Fruit fly (Drosophila melanogaster) whole organism, embryonic: ENCODE measurements around the gene CG5382.

ENCODE experiments used
- CG10209 ChIP-seq: fragments of 200-800 bp; sonication (Bioruptor generic); optimal IDR thresholded peaks from 3 replicates; lab custom pipeline; 2017; ENCODE audit warnings: missing biosample characterization, mild to moderate bottlenecking, missing genetic modification characterization, missing genetic modification reagents
- CG10366 ChIP-seq: fragments of 200-800 bp; sonication (Bioruptor generic); IDR thresholded peaks from 2 replicates; pipeline ENCODE4 v1.3.6; 2022; ENCODE audit warnings: missing biosample characterization, missing genetic modification characterization
- CG11247 ChIP-seq: fragments of 200-800 bp; sonication (Bioruptor generic); IDR thresholded peaks from 2 replicates; pipeline ENCODE4 v1.3.6; 2022; ENCODE audit warnings: missing biosample characterization, missing genetic modification characterization
- CG17385 ChIP-seq: fragments of 200-800 bp; sonication (Bioruptor generic); optimal IDR thresholded peaks from 3 replicates; lab custom pipeline; 2018; ENCODE audit warnings: missing biosample characterization, mild to moderate bottlenecking, missing genetic modification characterization
- CG17568 ChIP-seq: fragments of 200-800 bp; sonication (Bioruptor generic); optimal IDR thresholded peaks from 2 replicates; lab custom pipeline; 2018; ENCODE audit warnings: missing biosample characterization, mild to moderate bottlenecking, missing genetic modification characterization, moderate library complexity
- CG17829 ChIP-seq: fragments of 200-800 bp; optimal IDR thresholded peaks from 2 replicates; lab custom pipeline; 2019; ENCODE audit warnings: missing biosample characterization, mild to moderate bottlenecking, missing genetic modification characterization, moderate library complexity
- CG30403 ChIP-seq: fragments of 200-800 bp; sonication (Bioruptor generic); optimal IDR thresholded peaks from 3 replicates; lab custom pipeline; 2016; ENCODE audit warnings: missing biosample characterization, missing genetic modification characterization
- CG31365 ChIP-seq: fragments of 200-800 bp; sonication (Bioruptor generic); optimal IDR thresholded peaks from 2 replicates; lab custom pipeline; 2018; ENCODE audit warnings: missing biosample characterization, mild to moderate bottlenecking, missing genetic modification characterization
- CG33213 ChIP-seq: fragments of 200-800 bp; sonication (Bioruptor generic); optimal IDR thresholded peaks from 3 replicates; lab custom pipeline; 2016; ENCODE audit warnings: missing biosample characterization, missing genetic modification characterization
- CG4617 ChIP-seq: fragments of 200-800 bp; sonication (Bioruptor generic); optimal IDR thresholded peaks from 3 replicates; lab custom pipeline; 2016; ENCODE audit warnings: missing biosample characterization, missing genetic modification characterization, borderline replicate concordance
- CG6254 ChIP-seq: fragments of 200-800 bp; sonication (Bioruptor generic); optimal IDR thresholded peaks from 3 replicates; lab custom pipeline; 2017; ENCODE audit warnings: mild to moderate bottlenecking, missing biosample characterization, missing genetic modification reagents, missing genetic modification characterization
- CG6654 ChIP-seq: fragments of 200-800 bp; sonication (Bioruptor generic); optimal IDR thresholded peaks from 2 replicates; lab custom pipeline; 2017; ENCODE audit warnings: missing biosample characterization, mild to moderate bottlenecking, missing genetic modification characterization
- CG7556 ChIP-seq: fragments of 200-800 bp; sonication (Bioruptor generic); optimal IDR thresholded peaks from 2 replicates; lab custom pipeline; 2017; ENCODE audit warnings: missing biosample characterization, mild to moderate bottlenecking, missing genetic modification characterization
- CG7839 ChIP-seq: fragments of 200-800 bp; sonication (Bioruptor generic); optimal IDR thresholded peaks from 3 replicates; lab custom pipeline; 2018; ENCODE audit warnings: missing biosample characterization, mild to moderate bottlenecking, missing genetic modification characterization, moderate library complexity
- CG8944 ChIP-seq: fragments of 200-800 bp; sonication (Bioruptor generic); optimal IDR thresholded peaks from 3 replicates; lab custom pipeline; 2016; ENCODE audit warnings: missing biosample characterization, missing genetic modification characterization
- CHES-1-like ChIP-seq: fragments of 200-800 bp; sonication (Bioruptor generic); optimal IDR thresholded peaks from 2 replicates; lab custom pipeline; 2016; ENCODE audit warnings: missing biosample characterization, missing genetic modification characterization
- Chrac-16 ChIP-seq: fragments of 200-800 bp; sonication (Bioruptor generic); optimal IDR thresholded peaks from 3 replicates; lab custom pipeline; 2016; ENCODE audit warnings: missing biosample characterization, missing genetic modification characterization
- D19B ChIP-seq: fragments of 200-800 bp; sonication (Bioruptor generic); optimal IDR thresholded peaks from 2 replicates; lab custom pipeline; 2017; ENCODE audit warnings: missing biosample characterization, mild to moderate bottlenecking, missing genetic modification characterization
- Hmr ChIP-seq: fragments of 200-800 bp; sonication (Bioruptor generic); optimal IDR thresholded peaks from 3 replicates; lab custom pipeline; 2017; ENCODE audit warnings: mild to moderate bottlenecking, missing biosample characterization, missing genetic modification reagents, missing genetic modification characterization
- MBD-R2 ChIP-seq: fragments of 200-800 bp; sonication (Bioruptor generic); IDR thresholded peaks from 2 replicates; pipeline ENCODE4 v1.3.6; 2022; ENCODE audit warnings: missing biosample characterization, missing genetic modification characterization
- Oaz ChIP-seq: fragments of 200-800 bp; sonication (Bioruptor generic); IDR thresholded peaks from 2 replicates; pipeline ENCODE4 v1.3.6; 2022; ENCODE audit warnings: missing biosample characterization, missing genetic modification characterization
- Sin3A ChIP-seq: fragments of >200 bp; optimal IDR thresholded peaks from 2 replicates; lab custom pipeline; 2018
- Taf1 ChIP-seq: fragments of 200-800 bp; sonication (Bioruptor generic); IDR thresholded peaks from 2 replicates; pipeline ENCODE4 v1.3.6; 2022; ENCODE audit warnings: missing biosample characterization, missing genetic modification characterization
- amos ChIP-seq: fragments of 200-800 bp; sonication (Bioruptor generic); IDR thresholded peaks from 2 replicates; pipeline ENCODE4 v1.3.6; 2022; ENCODE audit warnings: missing biosample characterization, missing genetic modification characterization; ENCODE audit not compliant: partially characterized antibody
- ap ChIP-seq: fragments of 200-800 bp; sonication (Bioruptor generic); IDR thresholded peaks from 2 replicates; pipeline ENCODE4 v1.3.6; 2022; ENCODE audit warnings: missing biosample characterization, missing genetic modification characterization
- bowl ChIP-seq: fragments of 200-800 bp; sonication (Bioruptor generic); IDR thresholded peaks from 2 replicates; pipeline ENCODE4 v1.3.6; 2022; ENCODE audit warnings: missing biosample characterization, missing genetic modification characterization
- croc ChIP-seq: fragments of 200-800 bp; sonication (Bioruptor generic); conservative IDR thresholded peaks from 3 replicates; pipeline ENCODE4 v1.3.6; 2022; ENCODE audit warnings: missing biosample characterization, missing genetic modification characterization
- dmrt99B ChIP-seq: fragments of 200-800 bp; sonication (Bioruptor generic); optimal IDR thresholded peaks from 2 replicates; lab custom pipeline; 2018; ENCODE audit warnings: missing biosample characterization, mild to moderate bottlenecking, missing genetic modification characterization, moderate library complexity
- gt ChIP-seq: fragments of 200-800 bp; sonication (Bioruptor generic); IDR thresholded peaks from 2 replicates; pipeline ENCODE4 v1.3.6; 2022; ENCODE audit warnings: missing biosample characterization, missing genetic modification characterization
- inv ChIP-seq: fragments of 200-800 bp; sonication (Bioruptor generic); IDR thresholded peaks from 2 replicates; pipeline ENCODE4 v1.3.6; 2022; ENCODE audit warnings: missing biosample characterization, missing genetic modification characterization; ENCODE audit not compliant: partially characterized antibody
- mam ChIP-seq: fragments of 200-800 bp; sonication (Bioruptor generic); optimal IDR thresholded peaks from 3 replicates; lab custom pipeline; 2016; ENCODE audit warnings: missing biosample characterization, missing genetic modification characterization
- mirr ChIP-seq: fragments of 200-800 bp; sonication (Bioruptor generic); optimal IDR thresholded peaks from 3 replicates; lab custom pipeline; 2018; ENCODE audit warnings: missing biosample characterization, mild to moderate bottlenecking, missing genetic modification characterization
- mld ChIP-seq: fragments of 200-800 bp; sonication (Bioruptor generic); IDR thresholded peaks from 3 replicates; pipeline ENCODE4 v1.3.6; 2022; ENCODE audit warnings: missing biosample characterization, missing genetic modification characterization; ENCODE audit not compliant: partially characterized antibody
- odd ChIP-seq: fragments of 200-800 bp; sonication (Bioruptor generic); optimal IDR thresholded peaks from 2 replicates; lab custom pipeline; 2017; ENCODE audit warnings: missing biosample characterization, mild to moderate bottlenecking, missing genetic modification characterization
- pfk ChIP-seq: fragments of 200-800 bp; sonication (Bioruptor generic); optimal IDR thresholded peaks from 2 replicates; lab custom pipeline; 2018; ENCODE audit warnings: missing biosample characterization, mild to moderate bottlenecking, missing genetic modification characterization, moderate library complexity
- pita ChIP-seq: fragments of 200-800 bp; sonication (Bioruptor generic); optimal IDR thresholded peaks from 2 replicates; lab custom pipeline; 2017; ENCODE audit warnings: missing biosample characterization, mild to moderate bottlenecking, missing genetic modification characterization
- sd ChIP-seq: fragments of 200-800 bp; sonication (Bioruptor generic); optimal IDR thresholded peaks from 3 replicates; lab custom pipeline; 2018; ENCODE audit warnings: missing biosample characterization, mild to moderate bottlenecking, missing genetic modification characterization, moderate library complexity
- sim ChIP-seq: fragments of 200-800 bp; sonication (Bioruptor generic); IDR thresholded peaks from 2 replicates; pipeline ENCODE4 v1.3.6; 2022; ENCODE audit warnings: missing biosample characterization, missing genetic modification characterization
- sob ChIP-seq: fragments of 200-800 bp; sonication (Bioruptor generic); IDR thresholded peaks from 2 replicates; pipeline ENCODE4 v1.3.6; 2022; ENCODE audit warnings: missing biosample characterization, missing genetic modification characterization
- sr ChIP-seq: fragments of 200-800 bp; sonication (Bioruptor generic); IDR thresholded peaks from 3 replicates; pipeline ENCODE4 v1.3.6; 2022; ENCODE audit warnings: missing biosample characterization, missing genetic modification characterization
- tap ChIP-seq: fragments of 200-800 bp; optimal IDR thresholded peaks from 3 replicates; lab custom pipeline; 2019; ENCODE audit warnings: missing biosample characterization, mild to moderate bottlenecking, missing genetic modification characterization, moderate library complexity
- unc-4 ChIP-seq: fragments of 200-800 bp; sonication (Bioruptor generic); IDR thresholded peaks from 2 replicates; pipeline ENCODE4 v1.3.6; 2022; ENCODE audit warnings: missing biosample characterization, missing genetic modification characterization; ENCODE audit not compliant: partially characterized antibody
- usp ChIP-seq: fragments of >200 bp; optimal IDR thresholded peaks from 2 replicates; lab custom pipeline; 2017; ENCODE audit warnings: missing biosample characterization, missing genetic modification characterization
- vnd ChIP-seq: fragments of 200-800 bp; sonication (Bioruptor generic); IDR thresholded peaks from 3 replicates; pipeline ENCODE4 v1.3.6; 2022; ENCODE audit warnings: missing biosample characterization, missing genetic modification characterization; ENCODE audit not compliant: partially characterized antibody
- vvl ChIP-seq: fragments of 200-800 bp; sonication (Bioruptor generic); IDR thresholded peaks from 2 replicates; pipeline ENCODE4 v1.3.6; 2022; ENCODE audit warnings: missing biosample characterization, missing genetic modification characterization
- wek ChIP-seq: fragments of 200-800 bp; sonication (Bioruptor generic); optimal IDR thresholded peaks from 3 replicates; lab custom pipeline; 2018; ENCODE audit warnings: missing biosample characterization, mild to moderate bottlenecking, missing genetic modification characterization, moderate library complexity
- wor ChIP-seq: fragments of 200-800 bp; sonication (Bioruptor generic); IDR thresholded peaks from 2 replicates; pipeline ENCODE4 v1.3.6; 2022; ENCODE audit warnings: missing biosample characterization, missing genetic modification characterization
- zf30C ChIP-seq: fragments of 200-800 bp; sonication (Bioruptor generic); optimal IDR thresholded peaks from 3 replicates; lab custom pipeline; 2018; ENCODE audit warnings: missing biosample characterization, mild to moderate bottlenecking, missing genetic modification characterization
- zfh2 ChIP-seq: fragments of 200-800 bp; sonication (Bioruptor generic); optimal IDR thresholded peaks from 2 replicates; lab custom pipeline; 2016; ENCODE audit warnings: missing biosample characterization, missing genetic modification characterization

The CG5382 gene

dm6 chr3R:22356464-22357410 is 9.0 kb downstream of the CG5382 start, which contains the start of gene Sar1 (continued):
- TF ChIP-seq sim (GFP tag; lab: Robert Waterston, UW) (no peak), Hmr (GFP tag; lab: Kevin White, UChicago) (peak; percentile 86), ap (GFP tag; lab: Robert Waterston, UW) (no peak), sob (peak; percentile 57; the same call in 1 of the 2 replicates), CG30403 (GFP tag; lab: Kevin White, UChicago) (peak; percentile 6), CG11247 (GFP tag; lab: Robert Waterston, UW) (no peak), zf30C (GFP tag; lab: Kevin White, UChicago) (no peak), CG7556 (no peak), croc (GFP tag; lab: Robert Waterston, UW) (no peak), dmrt99B (no peak), CG17385 (GFP tag; lab: Kevin White, UChicago) (no peak), tap (tag; lab: Kevin White, UChicago) (no peak), mld (peak; percentile 72; the same call in 2 of the 3 replicates), pfk (no peak), mam (GFP tag; lab: Kevin White, UChicago) (peak; percentile 46), CG6654 (GFP tag; lab: Kevin White, UChicago) (no peak), CG33213 (GFP tag; lab: Kevin White, UChicago) (peak; percentile 91), CG8944 (GFP tag; lab: Kevin White, UChicago) (peak; percentile 43), CG17829 (tag; lab: Kevin White, UChicago) (peak; percentile 50), CG17568 (GFP tag; lab: Kevin White, UChicago) (peak; percentile 5), gt (GFP tag; lab: Robert Waterston, UW) (no peak), CHES-1-like (GFP tag; lab: Kevin White, UChicago) (peak; percentile 62), vvl (GFP tag; lab: Robert Waterston, UW) (peak; percentile 72), usp (GFP tag; lab: Kevin White, UChicago) (no peak), Oaz (GFP tag; lab: Robert Waterston, UW) (no peak), MBD-R2 (peak; percentile 16; the same call in 1 of the 2 replicates), sd (tag; lab: Kevin White, UChicago) (peak; percentile 4), pita (GFP tag; lab: Kevin White, UChicago) (peak; percentile 97), CG10366 (no peak), wor (GFP tag; lab: Robert Waterston, UW) (no peak), CG7839 (tag; lab: Kevin White, UChicago) (peak; percentile 24), zfh2 (GFP tag; lab: Kevin White, UChicago) (peak; percentile 42), inv (GFP tag; lab: Robert Waterston, UW) (peak; percentile 89), sr (no peak), CG6254 (GFP tag; lab: Kevin White, UChicago) (peak; percentile 16), bowl (no peak), Chrac-16 (GFP tag; lab: Kevin White, UChicago) (no peak), unc-4 (GFP tag; lab: Robert Waterston, UW) (peak; percentile 97), vnd (peak; percentile 80), D19B (GFP tag; lab: Kevin White, UChicago) (no peak), CG4617 (GFP tag; lab: Kevin White, UChicago) (peak; percentile 60), CG31365 (tag; lab: Kevin White, UChicago) (no peak), Taf1 (GFP tag; lab: Robert Waterston, UW) (no peak), CG10209 (GFP tag; lab: Kevin White, UChicago) (no peak), amos (peak; percentile 98), Sin3A (peak; percentile 81), mirr (GFP tag; lab: Kevin White, UChicago) (no peak), wek (no peak), odd (GFP tag; lab: Kevin White, UChicago) (peak; percentile 35)
